Worm (Caenorhabditis elegans) whole organism, L4 larva: ENCODE measurements around the gene T10G3.2.

Experiments
- nhr-28 ChIP-seq: fragments of 150-350 bp; optimal IDR thresholded peaks from 2 replicates; lab custom pipeline; 2014; ENCODE audit warnings: missing biosample characterization, missing genetic modification characterization
- snpc-4 ChIP-seq: fragments of 150-350 bp; optimal IDR thresholded peaks from 2 replicates; lab custom pipeline; 2014; ENCODE audit warnings: missing biosample characterization, missing genetic modification characterization

DNA sequence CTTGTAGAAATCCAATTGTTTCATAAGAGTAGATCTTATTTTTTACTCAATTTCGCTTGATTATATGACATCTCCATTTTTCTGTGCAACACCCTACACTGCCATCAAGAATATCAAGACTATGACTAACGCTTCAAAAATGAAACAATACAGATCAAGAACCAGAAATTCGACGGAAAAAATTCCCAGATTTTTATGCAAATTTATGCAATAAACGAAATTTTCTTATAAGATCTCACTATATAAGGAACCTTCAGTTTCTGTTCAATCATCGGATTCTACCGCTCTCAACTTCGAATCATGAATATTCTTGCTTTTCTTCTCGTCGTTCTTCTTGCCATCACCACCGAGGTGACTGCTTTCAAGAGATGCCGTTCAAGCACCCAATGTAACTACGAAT is 26.7 kb upstream of the T10G3.2 start, which contains the start of gene R11G10.4:
- TF ChIP-seq nhr-28 (tag; lab: Kevin White, UChicago): no peak
- no peak for TF ChIP-seq snpc-4 (tag; lab: Kevin White, UChicago)
